Worm (Caenorhabditis elegans) whole organism, young adult: ENCODE data around the gene Y56A3A.6.

Source experiments
- cebp-1 ChIP-seq, 2 experiments: fragments of 200-800 bp in 1 of 2; sonication (Bioruptor generic) in 1 of 2; sonication (generic microtip) in 1 of 2; IDR thresholded peaks in 1 of 2; optimal IDR thresholded peaks in 1 of 2; 2 replicates each; pipeline versions ENCODE4 v1.3.6 to Lab custom; 2017 to 2022; ENCODE audit warnings: missing compliant biosample characterization in 2 of 2, missing genetic modification characterization in 2 of 2, mild to moderate bottlenecking in 1 of 2, missing genetic modification reagents in 1 of 2, moderate library complexity in 1 of 2
- dpff-1 ChIP-seq: sonication (generic microtip); optimal IDR thresholded peaks from 2 replicates; lab custom pipeline; 2017; ENCODE audit warnings: mild to moderate bottlenecking, missing genetic modification characterization, missing compliant biosample characterization
- dpl-1 ChIP-seq: fragments of 150-350 bp; optimal IDR thresholded peaks from 2 replicates; lab custom pipeline; 2014; ENCODE audit warnings: missing biosample characterization, missing genetic modification reagents, missing genetic modification characterization
- efl-1 ChIP-seq: fragments of 150-350 bp; optimal IDR thresholded peaks from 2 replicates; lab custom pipeline; 2014; ENCODE audit warnings: missing biosample characterization, missing genetic modification reagents, missing genetic modification characterization
- hmg-1.2 ChIP-seq: fragments of 200-800 bp; sonication (Bioruptor generic); IDR thresholded peaks from 2 replicates; pipeline ENCODE4 v1.3.6; 2022; ENCODE audit warnings: missing genetic modification reagents, missing genetic modification characterization, missing compliant biosample characterization
- nfya-1 ChIP-seq: sonication (generic microtip); optimal IDR thresholded peaks from 2 replicates; lab custom pipeline; 2017; ENCODE audit warnings: antibody characterized with exemption, missing compliant biosample characterization, missing genetic modification characterization, borderline replicate concordance; ENCODE audit not compliant: insufficient read depth
- rpc-1 ChIP-seq, 2 experiments: fragments of 150-350 bp in 1 of 2; sonication (generic microtip) in 1 of 2; optimal IDR thresholded peaks; 2 replicates each; lab custom pipeline; 2014 to 2018; ENCODE audit warnings: missing biosample characterization in 1 of 2, missing genetic modification characterization in 1 of 2, missing genetic modification reagents in 1 of 2, missing genotype in 1 of 2
- tbx-9 ChIP-seq: sonication (generic microtip); optimal IDR thresholded peaks from 2 replicates; lab custom pipeline; 2016; ENCODE audit warnings: borderline replicate concordance, missing genetic modification characterization, inconsistent platforms, missing compliant biosample characterization
- ztf-26 ChIP-seq: sonication (generic microtip); optimal IDR thresholded peaks from 2 replicates; lab custom pipeline; 2017; ENCODE audit warnings: missing genetic modification characterization, missing compliant biosample characterization

- TF ChIP-seq nfya-1 (tag; lab: Kevin White, UChicago) = no peak
- no peak for TF ChIP-seq cebp-1 (GFP tag; IDR thresholded peaks at IDR 0.05; lab: Robert Waterston, UW)
- peak; percentile 34 for TF ChIP-seq cebp-1 (tag; optimal IDR thresholded peaks at IDR 0.05; lab: Kevin White, UChicago)
- TF ChIP-seq dpl-1 (GFP tag; lab: Kevin White, UChicago) = no peak
- 0 out of 2 replicates have a peak, but pooled peaks have one; percentile 3 for TF ChIP-seq hmg-1.2 (GFP tag; lab: Robert Waterston, UW)
- TF ChIP-seq ztf-26 = no peak
- TF ChIP-seq dpff-1 (tag; lab: Kevin White, UChicago) = no peak
- no peak for TF ChIP-seq efl-1 (GFP tag; lab: Kevin White, UChicago)
- TF ChIP-seq tbx-9 (tag; lab: Kevin White, UChicago) = no peak
- no peak for TF ChIP-seq rpc-1 (optimal IDR thresholded peaks at IDR 0.05; lab: Kevin White, UChicago)
- no peak for TF ChIP-seq rpc-1 (tag; optimal IDR thresholded peaks at IDR 0.05; lab: Kevin White, UChicago)
Measured at ce11 chrIII:11915666-11916065, 37.1 kb upstream of the Y56A3A.6 start, which contains the start of the genes ndab-1 and npp-16.
